Fruit fly (Drosophila melanogaster) whole organism, wandering third instar larva: ENCODE results near the gene CG8319.

Experiments
- Abd-B ChIP-seq: fragments of >200 bp; optimal IDR thresholded peaks from 2 replicates; lab custom pipeline; 2017; ENCODE audit warnings: missing biosample characterization, missing genetic modification characterization
- psq ChIP-seq: fragments of 200-800 bp; sonication (Bioruptor generic); optimal IDR thresholded peaks from 3 replicates; lab custom pipeline; 2017; ENCODE audit warnings: missing biosample characterization, mild to moderate bottlenecking, missing genetic modification characterization, moderate library complexity

DNA sequence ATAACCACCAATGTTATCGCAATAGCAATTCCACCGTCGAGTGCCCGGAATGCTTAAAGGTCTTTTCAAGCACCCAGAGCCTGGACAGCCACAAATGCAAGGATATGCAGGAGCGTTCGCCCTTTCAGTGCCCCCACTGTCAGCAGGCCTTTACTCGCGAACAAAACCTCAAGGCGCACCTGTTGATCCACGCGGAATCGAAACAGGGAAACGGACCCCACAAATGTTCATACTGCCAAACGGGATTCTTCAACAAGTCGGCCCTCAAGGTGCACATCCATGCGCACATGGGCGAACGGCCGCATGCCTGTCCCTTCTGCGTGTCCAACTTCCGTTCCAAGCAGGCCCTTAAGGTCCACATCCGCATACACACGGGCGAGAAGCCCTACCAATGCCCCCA is 915 bp downstream of the CG8319 start:
- TF ChIP-seq psq (GFP tag; lab: Kevin White, UChicago): no peak
- no peak for TF ChIP-seq Abd-B
